Worm (Caenorhabditis elegans) whole organism, midembryonic: Measurements from ENCODE around the gene F53B1.2.
A peak's percentile ranks its signal among the peaks of the same experiment; 100 is the strongest.

Source experiments
- cog-1 ChIP-seq: sonication (generic microtip); optimal IDR thresholded peaks from 2 replicates; lab custom pipeline; 2016; ENCODE audit warnings: missing genetic modification characterization, missing compliant biosample characterization
- flt-1 ChIP-seq: fragments of 200-800 bp; sonication (Bioruptor generic); IDR thresholded peaks from 2 replicates; pipeline ENCODE4 v1.3.6; 2022; ENCODE audit warnings: missing genetic modification characterization, missing compliant biosample characterization
- klf-2 ChIP-seq: fragments of 200-800 bp; sonication (Bioruptor generic); conservative IDR thresholded peaks from 2 replicates; pipeline ENCODE4 v1.3.6; 2022; ENCODE audit warnings: missing genetic modification reagents, missing genetic modification characterization, missing compliant biosample characterization
- ref-1 ChIP-seq: fragments of 200-800 bp; sonication (Bioruptor generic); conservative IDR thresholded peaks from 2 replicates; pipeline ENCODE4 v1.3.6; 2022; ENCODE audit warnings: missing genetic modification reagents, missing genetic modification characterization, missing compliant biosample characterization
- tab-1 ChIP-seq: fragments of 200-800 bp; sonication (Bioruptor generic); IDR thresholded peaks from 2 replicates; pipeline ENCODE4 v1.3.6; 2022; ENCODE audit warnings: missing genetic modification characterization, missing compliant biosample characterization
- ztf-23 ChIP-seq: fragments of 200-800 bp; sonication (Bioruptor generic); IDR thresholded peaks from 2 replicates; pipeline ENCODE4 v1.3.6; 2022; ENCODE audit warnings: missing genetic modification reagents, missing genetic modification characterization, missing compliant biosample characterization

ce11 chrX:2071392-2072001 is 37.3 kb upstream of the F53B1.2 start:
- TF ChIP-seq flt-1 (GFP tag; lab: Robert Waterston, UW) (no peak), cog-1 (peak; percentile 21), klf-2 (GFP tag; lab: Robert Waterston, UW) (no peak), ref-1 (GFP tag; lab: Robert Waterston, UW) (no peak), ztf-23 (no peak), tab-1 (no peak)
